Worm (Caenorhabditis elegans) whole organism, mixed stage, embryonic: Measurements from ENCODE around the gene srh-240.

Source experiments
- M03D4.4 ChIP-seq: sonication (generic microtip); optimal IDR thresholded peaks from 2 replicates; lab custom pipeline; 2017; ENCODE audit warnings: mild to moderate bottlenecking, missing genetic modification characterization, missing compliant biosample characterization
- bed-3 ChIP-seq: fragments of 200-800 bp; sonication (Bioruptor generic); optimal IDR thresholded peaks from 3 replicates; lab custom pipeline; 2018; ENCODE audit warnings: mild to moderate bottlenecking, missing genetic modification characterization, moderate library complexity, missing compliant biosample characterization
- ceh-39 ChIP-seq: fragments of 150-350 bp; optimal IDR thresholded peaks from 2 replicates; lab custom pipeline; 2014; ENCODE audit warnings: missing biosample characterization, missing genetic modification characterization
- ceh-43 ChIP-seq: fragments of 200-800 bp; sonication (Bioruptor generic); optimal IDR thresholded peaks from 2 replicates; lab custom pipeline; 2018; ENCODE audit warnings: mild to moderate bottlenecking, missing genetic modification characterization, moderate library complexity, missing compliant biosample characterization
- ceh-83 ChIP-seq: fragments of 200-800 bp; sonication (Bioruptor generic); optimal IDR thresholded peaks from 2 replicates; lab custom pipeline; 2018; ENCODE audit warnings: mild to moderate bottlenecking, missing genetic modification characterization, missing compliant biosample characterization
- ces-1 ChIP-seq: fragments of 150-350 bp; optimal IDR thresholded peaks from 2 replicates; lab custom pipeline; 2014; ENCODE audit warnings: missing biosample characterization, missing genetic modification reagents, missing genetic modification characterization
- cnd-1 ChIP-seq: fragments of 200-800 bp; sonication (Bioruptor generic); optimal IDR thresholded peaks from 2 replicates; lab custom pipeline; 2018; ENCODE audit warnings: mild to moderate bottlenecking, missing genetic modification characterization, missing compliant biosample characterization
- drap-1 ChIP-seq: fragments of 200-800 bp; sonication (Bioruptor generic); optimal IDR thresholded peaks from 3 replicates; lab custom pipeline; 2018; ENCODE audit warnings: mild to moderate bottlenecking, missing genetic modification characterization, missing compliant biosample characterization
- elt-1 ChIP-seq: sonication (generic microtip); optimal IDR thresholded peaks from 2 replicates; lab custom pipeline; 2017; ENCODE audit warnings: missing genetic modification characterization, mild to moderate bottlenecking, missing compliant biosample characterization, antibody characterized with exemption, moderate library complexity, borderline replicate concordance; ENCODE audit not compliant: insufficient read depth
- elt-3 ChIP-seq: fragments of 150-350 bp; optimal IDR thresholded peaks from 2 replicates; lab custom pipeline; 2014; ENCODE audit warnings: missing biosample characterization, missing genetic modification characterization
- flh-1 ChIP-seq: fragments of 200-800 bp; sonication (Bioruptor generic); optimal IDR thresholded peaks from 2 replicates; lab custom pipeline; 2018; ENCODE audit warnings: mild to moderate bottlenecking, missing genetic modification characterization, moderate library complexity, missing compliant biosample characterization
- hlh-1 ChIP-seq: fragments of 150-350 bp; optimal IDR thresholded peaks from 2 replicates; lab custom pipeline; 2014; ENCODE audit warnings: missing biosample characterization, missing genetic modification reagents, missing genetic modification characterization
- lin-13 ChIP-seq: fragments of 150-350 bp; optimal IDR thresholded peaks from 2 replicates; lab custom pipeline; 2014; ENCODE audit warnings: missing biosample characterization, missing genetic modification characterization
- lin-32 ChIP-seq: fragments of 200-800 bp; sonication (Bioruptor generic); optimal IDR thresholded peaks from 2 replicates; lab custom pipeline; 2018; ENCODE audit warnings: mild to moderate bottlenecking, missing genetic modification characterization, missing compliant biosample characterization
- mab-5 ChIP-seq: fragments of 150-350 bp; optimal IDR thresholded peaks from 2 replicates; lab custom pipeline; 2014; ENCODE audit warnings: missing biosample characterization, missing genetic modification characterization
- mep-1 ChIP-seq: fragments of 150-350 bp; optimal IDR thresholded peaks from 2 replicates; lab custom pipeline; 2017; ENCODE audit warnings: missing biosample characterization, missing genetic modification reagents, missing genetic modification characterization, inconsistent platforms
- mls-2 ChIP-seq: sonication (generic microtip); optimal IDR thresholded peaks from 2 replicates; lab custom pipeline; 2016; ENCODE audit warnings: mild to moderate bottlenecking, missing genetic modification characterization, moderate library complexity, missing compliant biosample characterization
- nhr-12 ChIP-seq: fragments of 150-350 bp; optimal IDR thresholded peaks from 2 replicates; lab custom pipeline; 2014; ENCODE audit warnings: missing biosample characterization, missing genetic modification characterization
- nhr-2 ChIP-seq: fragments of 150-350 bp; optimal IDR thresholded peaks from 2 replicates; lab custom pipeline; 2014; ENCODE audit warnings: missing biosample characterization, missing genetic modification characterization
- nhr-237 ChIP-seq: fragments of 150-350 bp; optimal IDR thresholded peaks from 2 replicates; lab custom pipeline; 2014; ENCODE audit warnings: missing biosample characterization, missing genetic modification characterization
- nhr-76 ChIP-seq: sonication (generic microtip); optimal IDR thresholded peaks from 2 replicates; lab custom pipeline; 2017; ENCODE audit warnings: missing biosample characterization, missing genetic modification characterization
- pha-4 ChIP-seq: fragments of 150-350 bp; optimal IDR thresholded peaks from 2 replicates; lab custom pipeline; 2018; ENCODE audit warnings: missing biosample characterization, missing genetic modification reagents, missing genetic modification characterization
- sem-2 ChIP-seq: fragments of 200-800 bp; sonication (Bioruptor generic); optimal IDR thresholded peaks from 2 replicates; lab custom pipeline; 2018; ENCODE audit warnings: mild to moderate bottlenecking, missing genetic modification characterization, missing compliant biosample characterization
- snpc-4 ChIP-seq: fragments of 150-350 bp; optimal IDR thresholded peaks from 2 replicates; lab custom pipeline; 2014; ENCODE audit warnings: missing biosample characterization, missing genetic modification characterization
- sptf-1 ChIP-seq: sonication (generic microtip); optimal IDR thresholded peaks from 2 replicates; lab custom pipeline; 2017; ENCODE audit warnings: mild to moderate bottlenecking, missing genetic modification characterization, moderate library complexity, missing compliant biosample characterization
- tbx-8 ChIP-seq: fragments of 200-800 bp; sonication (Bioruptor generic); optimal IDR thresholded peaks from 2 replicates; lab custom pipeline; 2018; ENCODE audit warnings: mild to moderate bottlenecking, missing genetic modification characterization, moderate library complexity, missing compliant biosample characterization
- unc-120 ChIP-seq: sonication (generic microtip); optimal IDR thresholded peaks from 2 replicates; lab custom pipeline; 2017; ENCODE audit warnings: missing genetic modification characterization, missing compliant biosample characterization; ENCODE audit not compliant: poor library complexity, severe bottlenecking
- unc-39 ChIP-seq: fragments of 150-350 bp; optimal IDR thresholded peaks from 2 replicates; lab custom pipeline; 2014; ENCODE audit warnings: missing biosample characterization, missing genetic modification characterization
- unc-62 ChIP-seq: fragments of 150-350 bp; optimal IDR thresholded peaks from 2 replicates; lab custom pipeline; 2014; ENCODE audit warnings: missing biosample characterization, missing genetic modification reagents, missing genetic modification characterization
- ztf-11 ChIP-seq: fragments of 150-350 bp; optimal IDR thresholded peaks from 2 replicates; lab custom pipeline; 2014; ENCODE audit warnings: missing biosample characterization, missing genetic modification characterization

The srh-240 gene

ce11 chrV:2869503-2869902 lies 4.5 kb downstream of the srh-240 start, which contains the start of gene srh-241:
TSS of gene srh-241 (minus strand) at chrV:2869603.
- TF ChIP-seq lin-13 (tag; lab: Kevin White, UChicago) (no peak), sptf-1 (tag; lab: Kevin White, UChicago) (no peak), ces-1 (GFP tag; lab: Kevin White, UChicago) (no peak), lin-32 (GFP tag; lab: Kevin White, UChicago) (no peak)

ce11 chrV:2870127-2870526 lies 5.1 kb downstream of the srh-240 start, which contains the start of gene srh-243:
TSS of gene srh-243 (plus strand) at chrV:2870427.
- TF ChIP-seq ceh-43 = no peak
- TF ChIP-seq mep-1 = no peak
- no peak for TF ChIP-seq ceh-83
- no peak for TF ChIP-seq M03D4.4
- TF ChIP-seq unc-120 (tag; lab: Kevin White, UChicago) = no peak
- no peak for TF ChIP-seq bed-3
- no peak for TF ChIP-seq unc-39 (tag; lab: Kevin White, UChicago)
- TF ChIP-seq unc-62 (GFP tag; lab: Kevin White, UChicago) = no peak
- TF ChIP-seq sem-2 = no peak
- TF ChIP-seq hlh-1 = no peak
- TF ChIP-seq mab-5 (tag; lab: Kevin White, UChicago) = no peak
- no peak for TF ChIP-seq lin-32 (GFP tag; lab: Kevin White, UChicago)
- no peak for TF ChIP-seq elt-1
- no peak for TF ChIP-seq elt-3 (tag; lab: Kevin White, UChicago)

ce11 chrV:2871754-2872504 lies 6.9 kb downstream of the srh-240 start:
- TF ChIP-seq snpc-4 (tag; lab: Kevin White, UChicago) (no peak), nhr-237 (tag; lab: Kevin White, UChicago) (no peak), ces-1 (GFP tag; lab: Kevin White, UChicago) (no peak), mls-2 (tag; lab: Kevin White, UChicago) (no peak), unc-62 (GFP tag; lab: Kevin White, UChicago) (no peak), drap-1 (no peak), ceh-39 (tag; lab: Kevin White, UChicago) (no peak), nhr-76 (tag; lab: Kevin White, UChicago) (no peak), bed-3 (no peak)

DNA sequence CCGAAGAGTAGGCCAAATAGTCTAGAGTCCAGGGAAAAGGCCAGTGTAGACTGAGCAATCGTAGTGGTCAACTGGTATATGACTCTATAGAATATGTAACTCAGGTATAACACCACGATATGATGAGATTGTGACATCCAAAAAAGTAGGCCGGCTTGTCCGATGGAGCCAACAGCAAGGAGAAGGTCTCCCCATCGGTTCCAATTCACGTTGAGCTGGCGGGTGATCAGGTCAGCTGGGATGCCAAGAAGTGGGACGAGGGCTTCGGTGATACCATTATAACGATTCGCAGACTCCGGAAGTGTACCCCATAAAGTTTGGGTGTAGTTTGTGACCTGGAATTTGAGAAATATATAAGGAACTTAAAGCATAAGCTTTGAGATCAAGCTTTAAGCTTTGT lies 7.9 kb downstream of the srh-240 start:
- no peak for TF ChIP-seq mep-1
- no peak for TF ChIP-seq elt-1
- TF ChIP-seq, all 35 proteins: peak for 0

DNA sequence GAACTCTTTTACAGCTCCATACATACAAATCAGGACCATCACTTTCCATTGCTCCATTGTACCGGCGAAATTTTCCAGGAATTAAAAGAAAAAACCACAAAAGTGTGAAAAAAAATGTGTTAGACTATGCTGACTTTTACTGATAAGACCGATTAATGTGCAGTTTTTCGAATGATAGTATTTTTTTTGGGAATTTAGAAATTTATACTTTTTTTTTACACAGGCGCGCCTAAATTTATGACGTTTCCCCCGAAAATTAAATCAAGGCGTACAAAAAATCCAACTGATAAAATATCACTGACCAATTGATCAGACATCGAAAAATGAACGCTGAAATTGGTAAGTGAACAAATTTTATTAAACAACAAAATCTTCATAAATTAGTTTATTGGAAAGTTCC lies 10.4 kb downstream of the srh-240 start, which contains the start of gene folt-2:
Gene folt-2, minus strand, starts transcription at position 179 of the 400 bp plus-strand sequence.
- no peak for TF ChIP-seq unc-62 (GFP tag; lab: Kevin White, UChicago)
- no peak for TF ChIP-seq ces-1 (GFP tag; lab: Kevin White, UChicago)
- TF ChIP-seq pha-4 = no peak
- TF ChIP-seq mep-1 = no peak
- TF ChIP-seq nhr-2 = no peak
- TF ChIP-seq sem-2 = no peak
- TF ChIP-seq lin-32 (GFP tag; lab: Kevin White, UChicago) = no peak
- no peak for TF ChIP-seq mab-5 (tag; lab: Kevin White, UChicago)

- TF ChIP-seq unc-120 (tag; lab: Kevin White, UChicago) = no peak
- no peak for TF ChIP-seq cnd-1 (tag; lab: Kevin White, UChicago)
- no peak for TF ChIP-seq ceh-83
- no peak for TF ChIP-seq nhr-2
- no peak for TF ChIP-seq mab-5 (tag; lab: Kevin White, UChicago)
- no peak for TF ChIP-seq tbx-8 (GFP tag; lab: Kevin White, UChicago)
- no peak for TF ChIP-seq nhr-12 (tag; lab: Kevin White, UChicago)
- TF ChIP-seq pha-4 = no peak
- no peak for TF ChIP-seq ztf-11
- no peak for TF ChIP-seq ces-1 (GFP tag; lab: Kevin White, UChicago)
- no peak for TF ChIP-seq snpc-4 (tag; lab: Kevin White, UChicago)
- no peak for TF ChIP-seq lin-13 (tag; lab: Kevin White, UChicago)
- TF ChIP-seq mep-1 = no peak
- no peak for TF ChIP-seq flh-1 (GFP tag; lab: Kevin White, UChicago)
- TF ChIP-seq nhr-76 (tag; lab: Kevin White, UChicago) = no peak
- TF ChIP-seq, all 35 proteins: peak for 0
These were observed 11.3 kb downstream of the srh-240 start for ce11 chrV:2876188-2876831.
